Fruit fly (Drosophila melanogaster) whole organism, adult: ENCODE measurements around the gene CG14770.

Experiments used
- CG11617 ChIP-seq: fragments of 200-800 bp; sonication (Bioruptor generic); optimal IDR thresholded peaks from 2 replicates; lab custom pipeline; 2017; ENCODE audit warnings: mild to moderate bottlenecking, missing biosample characterization, missing genetic modification reagents, missing genetic modification characterization
- CG12768 ChIP-seq: fragments of 200-800 bp; sonication (Bioruptor generic); optimal IDR thresholded peaks from 2 replicates; lab custom pipeline; 2017; ENCODE audit warnings: missing biosample characterization, missing genetic modification characterization, mild to moderate bottlenecking, moderate library complexity, missing genetic modification reagents
- CG14711 ChIP-seq: fragments of 200-800 bp; sonication (Bioruptor generic); optimal IDR thresholded peaks from 2 replicates; lab custom pipeline; 2018; ENCODE audit warnings: missing biosample characterization, mild to moderate bottlenecking, missing genetic modification characterization, moderate library complexity
- CG1620 ChIP-seq: fragments of 200-800 bp; sonication (Bioruptor generic); optimal IDR thresholded peaks from 2 replicates; lab custom pipeline; 2016; ENCODE audit warnings: missing biosample characterization, missing genetic modification characterization
- CG33017 ChIP-seq: fragments of 200-800 bp; sonication (Bioruptor generic); optimal IDR thresholded peaks from 2 replicates; lab custom pipeline; 2018; ENCODE audit warnings: missing biosample characterization, mild to moderate bottlenecking, missing genetic modification characterization, moderate library complexity
- CG5204 ChIP-seq: fragments of 200-800 bp; sonication (Bioruptor generic); optimal IDR thresholded peaks from 2 replicates; lab custom pipeline; 2016; ENCODE audit warnings: missing biosample characterization, missing genetic modification characterization
- CG7045 ChIP-seq: fragments of 200-800 bp; sonication (Bioruptor generic); optimal IDR thresholded peaks from 2 replicates; lab custom pipeline; 2017; ENCODE audit warnings: missing biosample characterization, mild to moderate bottlenecking, missing genetic modification characterization
- CG7101 ChIP-seq: fragments of 200-800 bp; sonication (Bioruptor generic); optimal IDR thresholded peaks from 2 replicates; lab custom pipeline; 2018; ENCODE audit warnings: missing biosample characterization, mild to moderate bottlenecking, missing genetic modification characterization, moderate library complexity
- Clk ChIP-seq: fragments of 200-800 bp; sonication (Bioruptor generic); optimal IDR thresholded peaks from 2 replicates; lab custom pipeline; 2017; ENCODE audit warnings: missing biosample characterization, missing genetic modification characterization
- Crg-1 ChIP-seq: fragments of 200-800 bp; sonication (Bioruptor generic); optimal IDR thresholded peaks from 2 replicates; lab custom pipeline; 2016; ENCODE audit warnings: missing biosample characterization, missing genetic modification characterization
- Hr96 ChIP-seq: fragments of 200-800 bp; sonication (Bioruptor generic); optimal IDR thresholded peaks from 2 replicates; lab custom pipeline; 2016; ENCODE audit warnings: missing biosample characterization, missing genetic modification characterization
- Mnt ChIP-seq: fragments of 200-800 bp; sonication (Bioruptor generic); optimal IDR thresholded peaks from 2 replicates; lab custom pipeline; 2016; ENCODE audit warnings: missing biosample characterization, mild to moderate bottlenecking, missing genetic modification characterization
- bab1 ChIP-seq: fragments of 200-800 bp; sonication (Bioruptor generic); optimal IDR thresholded peaks from 3 replicates; lab custom pipeline; 2019; ENCODE audit warnings: missing biosample characterization, mild to moderate bottlenecking, missing genetic modification characterization, moderate library complexity
- cic ChIP-seq: fragments of 200-800 bp; sonication (Bioruptor generic); optimal IDR thresholded peaks from 2 replicates; lab custom pipeline; 2017; ENCODE audit warnings: missing biosample characterization, mild to moderate bottlenecking, missing genetic modification characterization, moderate library complexity
- cnc ChIP-seq, 2 experiments: fragments of >200 bp; optimal IDR thresholded peaks; 2 replicates each; lab custom pipeline; 2017
- kay ChIP-seq: fragments of 200-800 bp; sonication (Bioruptor generic); peaks from one replicate; lab custom pipeline; 2016; ENCODE audit warnings: missing biosample characterization, missing genetic modification characterization, borderline replicate concordance
- ovo ChIP-seq: fragments of 200-800 bp; sonication (Bioruptor generic); optimal IDR thresholded peaks from 2 replicates; lab custom pipeline; 2016; ENCODE audit warnings: missing biosample characterization, missing genetic modification characterization
- pad ChIP-seq: fragments of 200-800 bp; sonication (Bioruptor generic); optimal IDR thresholded peaks from 3 replicates; lab custom pipeline; 2017; ENCODE audit warnings: missing biosample characterization, missing genetic modification characterization, mild to moderate bottlenecking, moderate library complexity, missing genetic modification reagents
- tj ChIP-seq: fragments of 200-800 bp; sonication (Bioruptor generic); optimal IDR thresholded peaks from 3 replicates; lab custom pipeline; 2017; ENCODE audit warnings: missing biosample characterization, mild to moderate bottlenecking, missing genetic modification characterization, moderate library complexity
- toe ChIP-seq: fragments of 200-800 bp; sonication (Bioruptor generic); optimal IDR thresholded peaks from 2 replicates; lab custom pipeline; 2016; ENCODE audit warnings: missing biosample characterization, missing genetic modification characterization

The CG14770 gene

DNA sequence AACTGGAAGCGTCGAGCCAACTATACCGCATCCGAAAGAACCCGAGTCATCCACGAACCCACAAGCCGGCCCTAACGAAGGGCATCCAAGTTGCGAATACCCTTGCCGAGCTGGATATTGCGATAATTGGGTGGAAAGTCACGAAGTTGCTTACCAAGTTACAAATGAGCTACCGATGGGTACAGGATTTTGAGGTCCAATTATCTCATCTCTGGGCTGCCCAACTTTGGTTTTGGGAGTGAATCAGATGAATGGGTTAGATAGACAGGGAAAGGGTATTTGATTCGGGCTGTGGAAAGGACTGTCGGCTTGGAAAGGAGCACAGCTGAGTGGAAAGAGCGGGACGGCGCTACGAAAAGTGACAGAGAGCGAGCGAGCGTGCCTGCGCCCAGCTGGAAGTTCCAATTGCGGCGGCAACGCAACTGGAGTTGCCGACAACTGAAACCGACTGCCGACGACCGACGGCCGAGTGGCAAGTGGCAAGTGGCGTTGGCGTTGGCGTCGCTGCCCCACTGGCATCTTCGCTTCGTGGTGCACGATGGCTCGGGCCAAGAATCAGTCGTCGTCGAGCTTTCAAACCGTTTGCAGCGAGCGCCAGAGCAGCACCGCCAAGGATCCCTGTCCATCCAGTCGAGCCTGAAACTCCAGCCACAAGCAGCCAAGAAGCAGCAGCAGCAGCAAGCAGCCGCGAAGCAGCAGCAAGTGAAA, 42.3 kb downstream of the CG14770 start:
- TF ChIP-seq CG14711 (no peak), Mnt (GFP tag; lab: Kevin White, UChicago) (no peak)

DNA sequence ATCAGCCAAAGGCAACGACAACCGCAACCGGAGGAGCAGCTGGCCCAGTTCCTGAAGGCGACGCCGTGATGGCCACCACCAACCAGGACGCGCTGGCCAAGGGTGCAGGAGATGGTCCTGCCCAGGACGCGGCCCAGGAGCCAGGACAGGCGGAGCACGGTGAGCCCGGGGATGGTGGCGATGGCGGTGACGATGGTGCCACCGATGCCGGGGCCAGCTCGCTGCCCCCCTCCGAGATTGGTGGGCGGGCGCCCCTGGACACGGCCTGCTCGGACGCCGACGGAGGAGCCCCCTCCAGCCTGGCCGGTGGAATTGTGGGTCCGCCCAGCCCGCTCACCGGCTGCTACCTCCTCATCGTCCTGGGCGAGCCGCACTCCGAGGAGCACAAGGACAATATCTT, 45.2 kb downstream of the CG14770 start:
- TF ChIP-seq CG14711 (no peak), Mnt (GFP tag; lab: Kevin White, UChicago) (no peak), Crg-1 (GFP tag; lab: Kevin White, UChicago) (no peak), kay (no peak), tj (GFP tag; lab: Kevin White, UChicago) (no peak), Clk (GFP tag; lab: Kevin White, UChicago) (no peak), CG7045 (GFP tag; lab: Kevin White, UChicago) (no peak), CG12768 (GFP tag; lab: Kevin White, UChicago) (no peak), toe (no peak), cnc (optimal IDR thresholded peaks at IDR 0.05; lab: Kevin White, UChicago) (no peak), CG5204 (GFP tag; lab: Kevin White, UChicago) (no peak), CG11617 (no peak), Hr96 (GFP tag; lab: Kevin White, UChicago) (no peak), ovo (GFP tag; lab: Kevin White, UChicago) (no peak), CG1620 (no peak), CG33017 (no peak), bab1 (GFP tag; lab: Kevin White, UChicago) (no peak), CG7101 (tag; lab: Kevin White, UChicago) (no peak), pad (GFP tag; lab: Kevin White, UChicago) (no peak), cic (GFP tag; lab: Kevin White, UChicago) (no peak)
